Worm (Caenorhabditis elegans) whole organism, L2 larva: ENCODE data around the gene sru-21.

Source experiments
- Y55F3AM.14 ChIP-seq: fragments of 200-800 bp; sonication (Bioruptor generic); optimal IDR thresholded peaks from 2 replicates; lab custom pipeline; 2018; ENCODE audit warnings: mild to moderate bottlenecking, missing genetic modification characterization, missing compliant biosample characterization
- aly-2 ChIP-seq: fragments of 150-350 bp; optimal IDR thresholded peaks from 2 replicates; lab custom pipeline; 2014; ENCODE audit warnings: missing biosample characterization, missing genetic modification characterization
- ama-1 ChIP-seq: fragments of 150-350 bp; optimal IDR thresholded peaks from 2 replicates; lab custom pipeline; 2018; ENCODE audit warnings: inconsistent platforms
- ztf-1 ChIP-seq: fragments of 200-800 bp; sonication (Bioruptor generic); conservative IDR thresholded peaks from 2 replicates; pipeline ENCODE4 v1.3.6; 2022; ENCODE audit warnings: missing genetic modification characterization, missing compliant biosample characterization
- ztf-4 ChIP-seq: fragments of 150-350 bp; optimal IDR thresholded peaks from 2 replicates; lab custom pipeline; 2014; ENCODE audit warnings: missing biosample characterization, missing genetic modification characterization

- no peak for TF ChIP-seq aly-2 (tag; lab: Kevin White, UChicago)
- no peak for TF ChIP-seq Y55F3AM.14 (GFP tag; lab: Kevin White, UChicago)
- no peak for TF ChIP-seq ama-1 (lab: Kevin White, UChicago)
- no peak for TF ChIP-seq ztf-1
- no peak for TF ChIP-seq ztf-4 (tag; lab: Kevin White, UChicago)
Observed at ce11 chrIV:13601428-13601827, 25.1 kb upstream of the sru-21 start.
